Fruit fly (Drosophila melanogaster): ENCODE data around the gene CG31467.

dm6 chr3R:10706763-10707162 lies at the start of gene CG31467, which contains the start of gene CG14684:
- TF ChIP-seq CG4318 (GFP tag; optimal IDR thresholded peaks at IDR 0.05): no peak
- TF ChIP-seq CG16779 (tag; optimal IDR thresholded peaks at IDR 0.05): no peak
- peak; percentile 57 for TF ChIP-seq svp (GFP tag)
- no peak for TF ChIP-seq eg (GFP tag; IDR thresholded peaks at IDR 0.05)
- no peak for TF ChIP-seq Lpt (GFP tag; optimal IDR thresholded peaks at IDR 0.05)
- no peak for TF ChIP-seq CG15336 (GFP tag; IDR thresholded peaks at IDR 0.05)
- no peak for TF ChIP-seq Blimp-1 (GFP tag; optimal IDR thresholded peaks at IDR 0.05)
